Worm (Caenorhabditis elegans) whole organism, young adult: Measurements from ENCODE around the gene lec-1.

Experiments used
- C06A6.2 ChIP-seq: fragments of 200-800 bp; sonication (Bioruptor generic); conservative IDR thresholded peaks from 2 replicates; pipeline ENCODE4 v1.3.6; 2022; ENCODE audit warnings: missing genetic modification characterization, missing compliant biosample characterization
- F22D6.2 ChIP-seq: sonication (generic microtip); optimal IDR thresholded peaks from 2 replicates; lab custom pipeline; 2016; ENCODE audit warnings: mild to moderate bottlenecking, missing genetic modification characterization, missing compliant biosample characterization
- F33H1.4 ChIP-seq: fragments of 200-800 bp; sonication (Bioruptor generic); IDR thresholded peaks from 2 replicates; pipeline ENCODE4 v1.3.6; 2022; ENCODE audit warnings: missing genetic modification reagents, missing genetic modification characterization, missing compliant biosample characterization
- F52B5.7 ChIP-seq: sonication (generic microtip); optimal IDR thresholded peaks from 2 replicates; lab custom pipeline; 2016; ENCODE audit warnings: mild to moderate bottlenecking, missing genetic modification characterization, missing compliant biosample characterization
- F55B11.4 ChIP-seq: sonication (generic microtip); optimal IDR thresholded peaks from 2 replicates; lab custom pipeline; 2016; ENCODE audit warnings: missing compliant biosample characterization, missing genetic modification characterization, borderline replicate concordance; ENCODE audit not compliant: insufficient read depth
- K11D2.4 ChIP-seq: fragments of 200-800 bp; sonication (Bioruptor generic); IDR thresholded peaks from 2 replicates; pipeline ENCODE4 v1.3.6; 2022; ENCODE audit warnings: missing genetic modification reagents, missing genetic modification characterization, missing compliant biosample characterization
- T07F8.4 ChIP-seq: sonication (generic microtip); optimal IDR thresholded peaks from 2 replicates; lab custom pipeline; 2016; ENCODE audit warnings: mild to moderate bottlenecking, missing genetic modification characterization, moderate library complexity, missing compliant biosample characterization
- T26A5.8 ChIP-seq: sonication (generic microtip); optimal IDR thresholded peaks from 2 replicates; lab custom pipeline; 2016; ENCODE audit warnings: missing genetic modification characterization, missing compliant biosample characterization
- Y53G8AR.9 ChIP-seq: fragments of 200-800 bp; sonication (Bioruptor generic); conservative IDR thresholded peaks from 2 replicates; pipeline ENCODE4 v1.3.6; 2022; ENCODE audit warnings: missing genetic modification reagents, missing genetic modification characterization, missing compliant biosample characterization
- ZK185.1 ChIP-seq: sonication (generic microtip); optimal IDR thresholded peaks from 2 replicates; lab custom pipeline; 2016; ENCODE audit warnings: mild to moderate bottlenecking, missing genetic modification characterization, missing compliant biosample characterization; ENCODE audit not compliant: poor library complexity, severe bottlenecking
- akir-1 ChIP-seq: fragments of 200-800 bp; sonication (Bioruptor generic); optimal IDR thresholded peaks from 2 replicates; lab custom pipeline; 2018; ENCODE audit warnings: mild to moderate bottlenecking, missing genetic modification characterization, moderate library complexity, missing compliant biosample characterization
- athp-1 ChIP-seq: sonication (generic microtip); optimal IDR thresholded peaks from 2 replicates; lab custom pipeline; 2017; ENCODE audit warnings: mild to moderate bottlenecking, missing genetic modification characterization, missing compliant biosample characterization
- bed-1 ChIP-seq: fragments of 200-800 bp; sonication (Bioruptor generic); IDR thresholded peaks from 2 replicates; pipeline ENCODE4 v1.3.6; 2022; ENCODE audit warnings: missing genetic modification reagents, missing genetic modification characterization, missing compliant biosample characterization
- ccch-3 ChIP-seq: fragments of 200-800 bp; sonication (Bioruptor generic); optimal IDR thresholded peaks from 2 replicates; lab custom pipeline; 2018; ENCODE audit warnings: mild to moderate bottlenecking, missing genetic modification characterization, missing compliant biosample characterization
- cebp-1 ChIP-seq, 2 experiments: fragments of 200-800 bp in 1 of 2; sonication (Bioruptor generic) in 1 of 2; sonication (generic microtip) in 1 of 2; IDR thresholded peaks in 1 of 2; optimal IDR thresholded peaks in 1 of 2; 2 replicates each; pipeline versions ENCODE4 v1.3.6 to Lab custom; 2017 to 2022; ENCODE audit warnings: missing compliant biosample characterization in 2 of 2, missing genetic modification characterization in 2 of 2, mild to moderate bottlenecking in 1 of 2, missing genetic modification reagents in 1 of 2, moderate library complexity in 1 of 2
- ceh-100 ChIP-seq: fragments of 200-800 bp; sonication (Bioruptor generic); IDR thresholded peaks from 2 replicates; pipeline ENCODE4 v1.3.6; 2022; ENCODE audit warnings: missing genetic modification reagents, missing genetic modification characterization, missing compliant biosample characterization
- ceh-79 ChIP-seq: sonication (generic microtip); optimal IDR thresholded peaks from 2 replicates; lab custom pipeline; 2017; ENCODE audit warnings: mild to moderate bottlenecking, missing genetic modification characterization, missing compliant biosample characterization
- die-1 ChIP-seq: sonication (generic microtip); optimal IDR thresholded peaks from 2 replicates; lab custom pipeline; 2016; ENCODE audit warnings: missing genotype, mild to moderate bottlenecking, missing genetic modification characterization, missing compliant biosample characterization
- efl-1 ChIP-seq: fragments of 150-350 bp; optimal IDR thresholded peaks from 2 replicates; lab custom pipeline; 2014; ENCODE audit warnings: missing biosample characterization, missing genetic modification reagents, missing genetic modification characterization
- egl-44 ChIP-seq: fragments of 200-800 bp; sonication (Bioruptor generic); IDR thresholded peaks from 2 replicates; pipeline ENCODE4 v1.3.6; 2022; ENCODE audit warnings: missing genetic modification reagents, missing genetic modification characterization, missing compliant biosample characterization
- ekl-4 ChIP-seq: fragments of 200-800 bp; sonication (Bioruptor generic); IDR thresholded peaks from 2 replicates; pipeline ENCODE4 v1.3.6; 2022; ENCODE audit warnings: missing genetic modification reagents, missing genetic modification characterization, missing compliant biosample characterization
- fkh-3 ChIP-seq: sonication (generic microtip); optimal IDR thresholded peaks from 2 replicates; lab custom pipeline; 2016; ENCODE audit warnings: mild to moderate bottlenecking, missing genetic modification characterization, missing compliant biosample characterization
- hlh-12 ChIP-seq: sonication (generic microtip); optimal IDR thresholded peaks from 2 replicates; lab custom pipeline; 2016; ENCODE audit warnings: missing genetic modification characterization, missing compliant biosample characterization
- hlh-26 ChIP-seq: fragments of 200-800 bp; sonication (Bioruptor generic); conservative IDR thresholded peaks from 2 replicates; pipeline ENCODE4 v1.3.6; 2022; ENCODE audit warnings: missing genetic modification reagents, missing genetic modification characterization, missing compliant biosample characterization
- hrde-1 ChIP-seq: sonication (generic microtip); optimal IDR thresholded peaks from 2 replicates; lab custom pipeline; 2016; ENCODE audit warnings: missing genetic modification characterization, mild to moderate bottlenecking, missing compliant biosample characterization, moderate library complexity, missing genotype, missing genetic modification reagents, borderline replicate concordance
- hsf-1 ChIP-seq: fragments of 200-800 bp; sonication (Bioruptor generic); IDR thresholded peaks from 2 replicates; pipeline ENCODE4 v1.3.6; 2022; ENCODE audit warnings: missing genetic modification reagents, missing genetic modification characterization, missing compliant biosample characterization
- lin-26 ChIP-seq: fragments of 200-800 bp; sonication (Bioruptor generic); IDR thresholded peaks from 2 replicates; pipeline ENCODE4 v1.3.6; 2022; ENCODE audit warnings: missing genetic modification reagents, missing genetic modification characterization, missing compliant biosample characterization
- lin-40 ChIP-seq: sonication (generic microtip); optimal IDR thresholded peaks from 2 replicates; lab custom pipeline; 2016; ENCODE audit warnings: missing genetic modification characterization, mild to moderate bottlenecking, missing compliant biosample characterization, missing genotype, missing genetic modification reagents
- lsl-1 ChIP-seq: fragments of 200-800 bp; sonication (Bioruptor generic); optimal IDR thresholded peaks from 2 replicates; lab custom pipeline; 2018; ENCODE audit warnings: mild to moderate bottlenecking, missing genetic modification characterization, moderate library complexity, missing compliant biosample characterization
- madf-3 ChIP-seq: fragments of 200-800 bp; sonication (Bioruptor generic); IDR thresholded peaks from 2 replicates; pipeline ENCODE4 v1.3.6; 2022; ENCODE audit warnings: missing genetic modification reagents, missing genetic modification characterization, missing compliant biosample characterization
- mel-28 ChIP-seq: sonication (generic microtip); optimal IDR thresholded peaks from 2 replicates; lab custom pipeline; 2016; ENCODE audit warnings: borderline replicate concordance, mild to moderate bottlenecking, missing genetic modification characterization, missing compliant biosample characterization
- mes-4 ChIP-seq: sonication (generic microtip); optimal IDR thresholded peaks from 2 replicates; lab custom pipeline; 2016; ENCODE audit warnings: missing genotype, missing genetic modification characterization, missing compliant biosample characterization
- mxl-1 ChIP-seq: sonication (generic microtip); optimal IDR thresholded peaks from 2 replicates; lab custom pipeline; 2016; ENCODE audit warnings: missing genetic modification characterization, missing compliant biosample characterization
- nfya-1 ChIP-seq: sonication (generic microtip); optimal IDR thresholded peaks from 2 replicates; lab custom pipeline; 2017; ENCODE audit warnings: antibody characterized with exemption, missing compliant biosample characterization, missing genetic modification characterization, borderline replicate concordance; ENCODE audit not compliant: insufficient read depth
- nhr-179 ChIP-seq: sonication (generic microtip); optimal IDR thresholded peaks from 2 replicates; lab custom pipeline; 2016; ENCODE audit warnings: mild to moderate bottlenecking, missing genetic modification characterization, missing compliant biosample characterization
- nhr-90 ChIP-seq: sonication (generic microtip); optimal IDR thresholded peaks from 2 replicates; lab custom pipeline; 2016; ENCODE audit warnings: missing genotype, mild to moderate bottlenecking, missing genetic modification characterization, missing compliant biosample characterization
- rec-8 ChIP-seq, 2 experiments: sonication (generic microtip); optimal IDR thresholded peaks; 2 replicates each; lab custom pipeline; 2016; ENCODE audit warnings: mild to moderate bottlenecking in 2 of 2, missing genetic modification characterization in 2 of 2, missing genetic modification reagents in 2 of 2, missing genotype in 2 of 2, missing biosample characterization in 1 of 2, missing compliant biosample characterization in 1 of 2, moderate library complexity in 1 of 2
- repo-1 ChIP-seq: sonication (generic microtip); optimal IDR thresholded peaks from 2 replicates; lab custom pipeline; 2017; ENCODE audit warnings: mild to moderate bottlenecking, missing genetic modification characterization, missing compliant biosample characterization
- rpc-1 ChIP-seq, 2 experiments: fragments of 150-350 bp in 1 of 2; sonication (generic microtip) in 1 of 2; optimal IDR thresholded peaks; 2 replicates each; lab custom pipeline; 2014 to 2018; ENCODE audit warnings: missing biosample characterization in 1 of 2, missing genetic modification characterization in 1 of 2, missing genetic modification reagents in 1 of 2, missing genotype in 1 of 2
- snpc-3.4 ChIP-seq: sonication (generic microtip); optimal IDR thresholded peaks from 2 replicates; lab custom pipeline; 2017; ENCODE audit warnings: missing genetic modification characterization, mild to moderate bottlenecking, missing compliant biosample characterization, antibody characterized with exemption, moderate library complexity, missing genotype, missing genetic modification reagents
- snpc-4 ChIP-seq, 5 experiments: fragments of 150-350 bp in 1 of 5; sonication (generic microtip) in 4 of 5; optimal IDR thresholded peaks; 2 replicates each; lab custom pipeline; 2014 to 2018; ENCODE audit warnings: missing genetic modification characterization in 5 of 5, missing biosample characterization in 3 of 5, antibody characterized with exemption in 2 of 5, mild to moderate bottlenecking in 2 of 5, missing compliant biosample characterization in 2 of 5, missing genotype in 2 of 5, moderate library complexity in 2 of 5, missing genetic modification reagents in 1 of 5
- somi-1 ChIP-seq: fragments of 200-800 bp; sonication (Bioruptor generic); optimal IDR thresholded peaks from 2 replicates; lab custom pipeline; 2018; ENCODE audit warnings: mild to moderate bottlenecking, missing genetic modification characterization, missing compliant biosample characterization
- sptf-2 ChIP-seq: fragments of 200-800 bp; sonication (Bioruptor generic); optimal IDR thresholded peaks from 2 replicates; lab custom pipeline; 2018; ENCODE audit warnings: mild to moderate bottlenecking, missing genetic modification characterization, missing compliant biosample characterization
- tlf-1 ChIP-seq: fragments of 200-800 bp; sonication (Bioruptor generic); optimal IDR thresholded peaks from 2 replicates; lab custom pipeline; 2018; ENCODE audit warnings: mild to moderate bottlenecking, missing genetic modification characterization, missing compliant biosample characterization
- unc-130 ChIP-seq: sonication (generic microtip); optimal IDR thresholded peaks from 2 replicates; lab custom pipeline; 2016; ENCODE audit warnings: missing genetic modification reagents, missing genetic modification characterization, missing compliant biosample characterization
- ztf-18 ChIP-seq: sonication (generic microtip); optimal IDR thresholded peaks from 2 replicates; lab custom pipeline; 2016; ENCODE audit warnings: missing genotype, mild to moderate bottlenecking, missing genetic modification characterization, missing compliant biosample characterization

lec-1 gene

ce11 chrII:13237829-13238404 is 42.6 kb downstream of the lec-1 start, which contains the start of gene romo-1 (continued):
- TF ChIP-seq nhr-90 (no peak), egl-44 (GFP tag; lab: Robert Waterston, UW) (no peak), nhr-179 (tag; lab: Kevin White, UChicago) (no peak), ZK185.1 (tag; lab: Kevin White, UChicago) (no peak), ceh-79 (tag; lab: Kevin White, UChicago) (no peak), mxl-1 (no peak), F55B11.4 (tag; lab: Kevin White, UChicago) (no peak), mes-4 (tag; lab: Kevin White, UChicago) (no peak), lin-26 (GFP tag; lab: Robert Waterston, UW) (no peak), rec-8 (tag; optimal IDR thresholded peaks at IDR 0.05; lab: Kevin White, UChicago) (no peak), ccch-3 (GFP tag; lab: Kevin White, UChicago) (no peak), ceh-100 (GFP tag; lab: Robert Waterston, UW) (no peak), athp-1 (tag; lab: Kevin White, UChicago) (no peak), repo-1 (tag; lab: Kevin White, UChicago) (no peak), akir-1 (GFP tag; lab: Kevin White, UChicago) (no peak), sptf-2 (no peak), tlf-1 (peak; percentile 35), F52B5.7 (tag; lab: Kevin White, UChicago) (no peak), cebp-1 (GFP tag; IDR thresholded peaks at IDR 0.05; lab: Robert Waterston, UW) (no peak), cebp-1 (tag; optimal IDR thresholded peaks at IDR 0.05; lab: Kevin White, UChicago) (no peak), C06A6.2 (GFP tag; lab: Robert Waterston, UW) (no peak), F22D6.2 (tag; lab: Kevin White, UChicago) (no peak), lsl-1 (GFP tag; lab: Kevin White, UChicago) (peak; percentile 68), fkh-3 (tag; lab: Kevin White, UChicago) (no peak), hlh-26 (GFP tag; lab: Robert Waterston, UW) (no peak), hrde-1 (tag; lab: Kevin White, UChicago) (no peak), efl-1 (GFP tag; lab: Kevin White, UChicago) (peak; percentile 63), F33H1.4 (peak; percentile 32), ekl-4 (GFP tag; lab: Robert Waterston, UW) (no peak), nfya-1 (tag; lab: Kevin White, UChicago) (no peak), unc-130 (GFP tag; lab: Kevin White, UChicago) (no peak), die-1 (tag; lab: Kevin White, UChicago) (no peak), rpc-1 (optimal IDR thresholded peaks at IDR 0.05; lab: Kevin White, UChicago) (no peak), rpc-1 (tag; optimal IDR thresholded peaks at IDR 0.05; lab: Kevin White, UChicago) (no peak), madf-3 (no peak), mel-28 (tag; lab: Kevin White, UChicago) (no peak), snpc-4 (GFP tag; optimal IDR thresholded peaks at IDR 0.05; lab: Kevin White, UChicago) (no peak), snpc-4 (tag; optimal IDR thresholded peaks at IDR 0.05; lab: Kevin White, UChicago) (peak in 2 of 4 experiments; percentile 36 to 58), snpc-3.4 (tag; lab: Kevin White, UChicago) (peak; percentile 41), bed-1 (no peak), lin-40 (no peak), ztf-18 (peak; percentile 92), T07F8.4 (tag; lab: Kevin White, UChicago) (no peak), Y53G8AR.9 (GFP tag; lab: Robert Waterston, UW) (no peak), T26A5.8 (tag; lab: Kevin White, UChicago) (no peak), K11D2.4 (GFP tag; lab: Robert Waterston, UW) (no peak), hsf-1 (GFP tag; lab: Robert Waterston, UW) (no peak), hlh-12 (no peak), somi-1 (GFP tag; lab: Kevin White, UChicago) (no peak)
